Fruit fly (Drosophila melanogaster) whole organism, wandering third instar larva: ENCODE data around the gene CG42585.

ENCODE experiments used
- Mio ChIP-seq: sonication (Bioruptor generic); optimal IDR thresholded peaks from 2 replicates; lab custom pipeline; 2016; ENCODE audit warnings: missing biosample characterization, missing genetic modification characterization
- br ChIP-seq: fragments of 200-800 bp; sonication (Bioruptor generic); optimal IDR thresholded peaks from 2 replicates; lab custom pipeline; 2016; ENCODE audit warnings: missing biosample characterization, missing genetic modification characterization
- ey ChIP-seq: fragments of 200-800 bp; sonication (Bioruptor generic); optimal IDR thresholded peaks from 2 replicates; lab custom pipeline; 2016; ENCODE audit warnings: missing biosample characterization, missing genetic modification characterization
- fru ChIP-seq: fragments of 200-800 bp; sonication (Bioruptor generic); optimal IDR thresholded peaks from 3 replicates; lab custom pipeline; 2016; ENCODE audit warnings: missing biosample characterization, mild to moderate bottlenecking, missing genetic modification characterization
- lola ChIP-seq: fragments of >200 bp; optimal IDR thresholded peaks from 2 replicates; lab custom pipeline; 2017; ENCODE audit warnings: missing biosample characterization, missing genetic modification characterization
- pan ChIP-seq: fragments of >200 bp; optimal IDR thresholded peaks from 2 replicates; lab custom pipeline; 2017
- woc ChIP-seq: sonication (Bioruptor generic); optimal IDR thresholded peaks from 2 replicates; lab custom pipeline; 2016; ENCODE audit warnings: missing biosample characterization, mild to moderate bottlenecking, missing genetic modification characterization

- peak; percentile 21 for TF ChIP-seq fru (GFP tag; lab: Kevin White, UChicago)
- TF ChIP-seq woc (GFP tag; lab: Kevin White, UChicago) = no peak
- TF ChIP-seq lola (GFP tag; lab: Kevin White, UChicago) = no peak
- no peak for TF ChIP-seq br (GFP tag; lab: Kevin White, UChicago)
- no peak for TF ChIP-seq pan (lab: Kevin White, UChicago)
- TF ChIP-seq ey = peak; percentile 29
- TF ChIP-seq Mio (GFP tag; lab: Kevin White, UChicago) = no peak
These were observed 5.4 kb downstream of the CG42585 start, which contains the start of gene CG42587 for dm6 chr2L:14745068-14745467.
